Fruit fly (Drosophila melanogaster): Measurements from ENCODE around the gene CG4829.

The CG4829 gene

dm6 chrX:16811213-16811749 is at the start of gene CG4829:
CG4829 (plus strand) TSS chrX:16811699.
- TF ChIP-seq pan (optimal IDR thresholded peaks at IDR 0.05) (no peak), Hnf4 (GFP tag; optimal IDR thresholded peaks at IDR 0.05) (no peak), Hr78 (GFP tag; optimal IDR thresholded peaks at IDR 0.05) (no peak), sage (GFP tag; optimal IDR thresholded peaks at IDR 0.05) (no peak), Hr83 (GFP tag; optimal IDR thresholded peaks at IDR 0.05; ENCODE audit: poor library complexity, severe bottlenecking) (no peak), jim (GFP tag; optimal IDR thresholded peaks at IDR 0.05) (no peak), tai (GFP tag; optimal IDR thresholded peaks at IDR 0.05) (no peak), Mio (GFP tag; optimal IDR thresholded peaks at IDR 0.05) (no peak), h (GFP tag; optimal IDR thresholded peaks at IDR 0.05) (peak; percentile 65), lola (GFP tag; optimal IDR thresholded peaks at IDR 0.05) (no peak), dmrt93B (GFP tag; optimal IDR thresholded peaks at IDR 0.05) (peak; percentile 32), CG9705 (GFP tag; optimal IDR thresholded peaks at IDR 0.05) (no peak), CrebA (GFP tag; optimal IDR thresholded peaks at IDR 0.05; ENCODE audit: borderline replicate concordance) (no peak), Dfd (GFP tag; optimal IDR thresholded peaks at IDR 0.05) (no peak), ey (GFP tag; optimal IDR thresholded peaks at IDR 0.05) (peak; percentile 33), brk (GFP tag; optimal IDR thresholded peaks at IDR 0.05) (no peak), rgr (GFP tag; optimal IDR thresholded peaks at IDR 0.05) (peak; percentile 40), foxo (GFP tag; optimal IDR thresholded peaks at IDR 0.05) (peak in 1 of 2 experiments; percentile 42), Sp1 (GFP tag; optimal IDR thresholded peaks at IDR 0.05) (peak; percentile 14), HLH106 (tag; optimal IDR thresholded peaks at IDR 0.05) (peak; percentile 64), Jra (GFP tag; optimal IDR thresholded peaks at IDR 0.05) (no peak), GATAd (GFP tag; optimal IDR thresholded peaks at IDR 0.05) (no peak), fru (GFP tag; optimal IDR thresholded peaks at IDR 0.05) (peak; percentile 40), Vsx2 (GFP tag; optimal IDR thresholded peaks at IDR 0.05; ENCODE audit: partially characterized antibody) (no peak), psq (GFP tag; optimal IDR thresholded peaks at IDR 0.05) (no peak), OdsH (GFP tag; optimal IDR thresholded peaks at IDR 0.05) (peak; percentile 9), Myc (optimal IDR thresholded peaks at IDR 0.05) (no peak), CG32264 (GFP tag; optimal IDR thresholded peaks at IDR 0.05) (no peak), Dif (GFP tag; optimal IDR thresholded peaks at IDR 0.05; ENCODE audit: partially characterized antibody) (no peak), sv (GFP tag; optimal IDR thresholded peaks at IDR 0.05) (peak; percentile 54), woc (GFP tag; optimal IDR thresholded peaks at IDR 0.05) (no peak), br (GFP tag; optimal IDR thresholded peaks at IDR 0.05) (peak; percentile 31)

- TF ChIP-seq dmrt93B (GFP tag; optimal IDR thresholded peaks at IDR 0.05) (no peak), pan (optimal IDR thresholded peaks at IDR 0.05) (no peak), rgr (GFP tag; optimal IDR thresholded peaks at IDR 0.05) (peak; percentile 0), N (GFP tag; optimal IDR thresholded peaks at IDR 0.05) (no peak), sv (GFP tag; optimal IDR thresholded peaks at IDR 0.05) (no peak), Hr83 (GFP tag; optimal IDR thresholded peaks at IDR 0.05; ENCODE audit: poor library complexity, severe bottlenecking) (no peak), CG32264 (GFP tag; optimal IDR thresholded peaks at IDR 0.05) (no peak), foxo (GFP tag; optimal IDR thresholded peaks at IDR 0.05) (peak in 1 of 2 experiments; percentile 55), CrebA (GFP tag; optimal IDR thresholded peaks at IDR 0.05; ENCODE audit: borderline replicate concordance) (no peak), Jra (GFP tag; optimal IDR thresholded peaks at IDR 0.05) (no peak), h (GFP tag; optimal IDR thresholded peaks at IDR 0.05) (peak; percentile 42), OdsH (GFP tag; optimal IDR thresholded peaks at IDR 0.05) (peak; percentile 20), lola (GFP tag; optimal IDR thresholded peaks at IDR 0.05) (no peak), psq (GFP tag; optimal IDR thresholded peaks at IDR 0.05) (no peak), dsf (GFP tag; optimal IDR thresholded peaks at IDR 0.05; ENCODE audit: borderline replicate concordance) (no peak), Sp1 (GFP tag; optimal IDR thresholded peaks at IDR 0.05) (no peak), Abd-B (GFP tag; optimal IDR thresholded peaks at IDR 0.05) (no peak), usp (GFP tag; optimal IDR thresholded peaks at IDR 0.05) (no peak), ey (GFP tag; optimal IDR thresholded peaks at IDR 0.05) (peak; percentile 30), Hr78 (GFP tag; optimal IDR thresholded peaks at IDR 0.05) (no peak), Rel (GFP tag; optimal IDR thresholded peaks at IDR 0.05) (no peak), Rel (tag; optimal IDR thresholded peaks at IDR 0.05) (no peak), Vsx2 (GFP tag; optimal IDR thresholded peaks at IDR 0.05; ENCODE audit: partially characterized antibody) (no peak), sage (GFP tag; optimal IDR thresholded peaks at IDR 0.05) (no peak), Dfd (GFP tag; optimal IDR thresholded peaks at IDR 0.05) (no peak), Myc (optimal IDR thresholded peaks at IDR 0.05) (no peak), fru (GFP tag; optimal IDR thresholded peaks at IDR 0.05) (peak; percentile 60), Dif (GFP tag; optimal IDR thresholded peaks at IDR 0.05; ENCODE audit: partially characterized antibody) (no peak), GATAd (GFP tag; optimal IDR thresholded peaks at IDR 0.05) (no peak), Hnf4 (GFP tag; optimal IDR thresholded peaks at IDR 0.05) (peak; percentile 19), tai (GFP tag; optimal IDR thresholded peaks at IDR 0.05) (no peak), br (GFP tag; optimal IDR thresholded peaks at IDR 0.05) (no peak), woc (GFP tag; optimal IDR thresholded peaks at IDR 0.05) (peak; percentile 75), dl (GFP tag; optimal IDR thresholded peaks at IDR 0.05; ENCODE audit: insufficient read depth in 1 of 2, partially characterized antibody in 2 of 2) (no peak), HLH106 (tag; optimal IDR thresholded peaks at IDR 0.05) (peak; percentile 8)
Observed at dm6 chrX:16764955-16765354, 46.5 kb upstream of the CG4829 start.
